Worm (Caenorhabditis elegans) whole organism, L4 larva: Measurements from ENCODE around the gene metl-2.

Source experiments
- Y75B8A.6 ChIP-seq: fragments of 200-800 bp; sonication (Bioruptor generic); IDR thresholded peaks from 2 replicates; pipeline ENCODE4 v1.3.6; 2022; ENCODE audit warnings: missing genetic modification reagents, missing genetic modification characterization, missing compliant biosample characterization
- ama-1 ChIP-seq: fragments of 150-350 bp; optimal IDR thresholded peaks from 2 replicates; lab custom pipeline; 2014; ENCODE audit warnings: inconsistent platforms, mixed read lengths
- lin-13 ChIP-seq: fragments of 150-350 bp; optimal IDR thresholded peaks from 2 replicates; lab custom pipeline; 2014; ENCODE audit warnings: missing biosample characterization, missing genetic modification reagents, missing genetic modification characterization
- nhr-25 ChIP-seq: sonication (generic microtip); optimal IDR thresholded peaks from 2 replicates; lab custom pipeline; 2017; ENCODE audit warnings: missing genetic modification characterization, mild to moderate bottlenecking, missing compliant biosample characterization, antibody characterized with exemption, moderate library complexity, borderline replicate concordance; ENCODE audit not compliant: insufficient read depth
- pqm-1 ChIP-seq: sonication (generic microtip); optimal IDR thresholded peaks from 2 replicates; lab custom pipeline; 2017; ENCODE audit warnings: missing biosample characterization, missing genetic modification characterization
- unc-62 ChIP-seq, 3 experiments: fragments of 150-350 bp in 1 of 3; sonication (generic microtip); optimal IDR thresholded peaks in 2 of 3; peaks in 1 of 3; 1 replicate in 1 of 3; 2 replicates in 2 of 3; lab custom pipeline; 2014 to 2017; ENCODE audit warnings: missing biosample characterization in 3 of 3, missing genetic modification characterization in 3 of 3, missing genetic modification reagents in 3 of 3, missing genotype in 1 of 3

DNA sequence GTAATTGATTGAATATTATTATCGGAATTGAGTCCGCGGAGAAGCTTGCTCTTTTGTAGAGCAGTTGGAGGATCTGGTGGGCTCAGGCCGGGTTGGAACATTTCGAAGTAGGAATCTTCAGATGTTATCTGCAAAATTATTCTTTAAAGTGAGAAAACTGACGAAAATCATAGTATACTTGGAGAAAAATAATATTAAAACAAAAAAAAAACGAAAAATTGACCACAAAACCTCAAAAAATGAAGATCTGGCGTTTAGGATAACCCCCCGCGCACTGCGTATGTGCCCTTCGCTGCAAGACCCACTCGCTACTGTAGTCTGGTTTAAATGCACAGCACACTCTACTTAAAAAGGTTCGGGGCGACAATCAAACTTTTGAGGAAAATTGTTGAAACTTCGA, 33.7 kb downstream of the metl-2 start, which contains the start of gene Y53F4B.10:
- no peak for TF ChIP-seq unc-62 (GFP tag; optimal IDR thresholded peaks at IDR 0.05 in 1 of 2; lab: Kevin White, UChicago)
- TF ChIP-seq unc-62 (tag; optimal IDR thresholded peaks at IDR 0.05; lab: Kevin White, UChicago): no peak
- TF ChIP-seq pqm-1 (tag; lab: Kevin White, UChicago): no peak
- TF ChIP-seq lin-13 (GFP tag; lab: Kevin White, UChicago): no peak
- no peak for TF ChIP-seq nhr-25
- TF ChIP-seq Y75B8A.6 (GFP tag; lab: Robert Waterston, UW): no peak
- TF ChIP-seq ama-1 (lab: Kevin White, UChicago): no peak
